Fruit fly (Drosophila melanogaster) whole organism, wandering third instar larva: ENCODE measurements around the gene AMPKalpha.
A peak's percentile ranks its signal among the peaks of the same experiment; 100 is the strongest.

Experiments
- Abd-B ChIP-seq: fragments of >200 bp; optimal IDR thresholded peaks from 2 replicates; lab custom pipeline; 2017; ENCODE audit warnings: missing biosample characterization, missing genetic modification characterization
- CG32264 ChIP-seq: fragments of 200-800 bp; sonication (Bioruptor generic); optimal IDR thresholded peaks from 2 replicates; lab custom pipeline; 2016; ENCODE audit warnings: missing biosample characterization, missing genetic modification characterization
- CrebA ChIP-seq: fragments of 200-800 bp; sonication (Bioruptor generic); optimal IDR thresholded peaks from 2 replicates; lab custom pipeline; 2016; ENCODE audit warnings: missing biosample characterization, mild to moderate bottlenecking, missing genetic modification characterization, borderline replicate concordance
- Dif ChIP-seq: fragments of 200-275, 200-300 bp; sonication (Bioruptor generic); optimal IDR thresholded peaks from 2 replicates; lab custom pipeline; 2018; ENCODE audit warnings: missing biosample characterization, missing genetic modification characterization; ENCODE audit not compliant: partially characterized antibody
- GATAd ChIP-seq: sonication (Bioruptor generic); optimal IDR thresholded peaks from 2 replicates; lab custom pipeline; 2016; ENCODE audit warnings: missing biosample characterization, missing genetic modification characterization
- HLH106 ChIP-seq: fragments of 200-800 bp; optimal IDR thresholded peaks from 3 replicates; lab custom pipeline; 2019; ENCODE audit warnings: missing biosample characterization, mild to moderate bottlenecking, missing genetic modification characterization, moderate library complexity
- Hr78 ChIP-seq: fragments of >200 bp; optimal IDR thresholded peaks from 2 replicates; lab custom pipeline; 2017; ENCODE audit warnings: missing biosample characterization, missing genetic modification characterization
- Jra ChIP-seq: sonication (Bioruptor generic); optimal IDR thresholded peaks from 2 replicates; lab custom pipeline; 2016; ENCODE audit warnings: missing biosample characterization, missing genetic modification characterization
- Mio ChIP-seq: sonication (Bioruptor generic); optimal IDR thresholded peaks from 2 replicates; lab custom pipeline; 2016; ENCODE audit warnings: missing biosample characterization, missing genetic modification characterization
- Myc ChIP-seq: fragments of >200 bp; optimal IDR thresholded peaks from 2 replicates; lab custom pipeline; 2017
- N ChIP-seq: fragments of >200 bp; optimal IDR thresholded peaks from 2 replicates; lab custom pipeline; 2018; ENCODE audit warnings: missing biosample characterization, missing external identifiers, missing genetic modification characterization
- Rel ChIP-seq, 2 experiments: fragments of 200-800 bp; sonication (Bioruptor generic) in 1 of 2; optimal IDR thresholded peaks; 2 replicates in 1 of 2; 3 replicates in 1 of 2; lab custom pipeline; 2016 to 2019; ENCODE audit warnings: mild to moderate bottlenecking in 2 of 2, missing biosample characterization in 2 of 2, missing genetic modification characterization in 2 of 2, moderate library complexity in 1 of 2
- Sp1 ChIP-seq: fragments of 200-800 bp; sonication (Bioruptor generic); optimal IDR thresholded peaks from 3 replicates; lab custom pipeline; 2019; ENCODE audit warnings: missing biosample characterization, mild to moderate bottlenecking, missing genetic modification characterization, moderate library complexity
- br ChIP-seq: fragments of 200-800 bp; sonication (Bioruptor generic); optimal IDR thresholded peaks from 2 replicates; lab custom pipeline; 2016; ENCODE audit warnings: missing biosample characterization, missing genetic modification characterization
- brk ChIP-seq: fragments of 200-800 bp; sonication (Bioruptor generic); optimal IDR thresholded peaks from 2 replicates; lab custom pipeline; 2016; ENCODE audit warnings: missing biosample characterization, mild to moderate bottlenecking, missing genetic modification characterization
- dmrt93B ChIP-seq: fragments of 200-800 bp; sonication (Bioruptor generic); optimal IDR thresholded peaks from 2 replicates; lab custom pipeline; 2018; ENCODE audit warnings: missing biosample characterization, mild to moderate bottlenecking, missing genetic modification characterization
- dsf ChIP-seq: sonication (Bioruptor generic); optimal IDR thresholded peaks from 2 replicates; lab custom pipeline; 2016; ENCODE audit warnings: missing biosample characterization, missing genetic modification characterization, borderline replicate concordance
- ey ChIP-seq: fragments of 200-800 bp; sonication (Bioruptor generic); optimal IDR thresholded peaks from 2 replicates; lab custom pipeline; 2016; ENCODE audit warnings: missing biosample characterization, missing genetic modification characterization
- foxo ChIP-seq, 2 experiments: fragments of 200-800 bp; sonication (Bioruptor generic); optimal IDR thresholded peaks; 2 replicates in 1 of 2; 3 replicates in 1 of 2; lab custom pipeline; 2016 to 2017; ENCODE audit warnings: missing biosample characterization in 2 of 2, missing genetic modification characterization in 2 of 2
- fru ChIP-seq: fragments of 200-800 bp; sonication (Bioruptor generic); optimal IDR thresholded peaks from 3 replicates; lab custom pipeline; 2016; ENCODE audit warnings: missing biosample characterization, mild to moderate bottlenecking, missing genetic modification characterization
- h ChIP-seq: fragments of 200-800 bp; sonication (Bioruptor generic); optimal IDR thresholded peaks from 3 replicates; lab custom pipeline; 2016; ENCODE audit warnings: missing biosample characterization, mild to moderate bottlenecking, missing genetic modification characterization
- lola ChIP-seq: fragments of >200 bp; optimal IDR thresholded peaks from 2 replicates; lab custom pipeline; 2017; ENCODE audit warnings: missing biosample characterization, missing genetic modification characterization
- pan ChIP-seq: fragments of >200 bp; optimal IDR thresholded peaks from 2 replicates; lab custom pipeline; 2017
- psq ChIP-seq: fragments of 200-800 bp; sonication (Bioruptor generic); optimal IDR thresholded peaks from 3 replicates; lab custom pipeline; 2017; ENCODE audit warnings: missing biosample characterization, mild to moderate bottlenecking, missing genetic modification characterization, moderate library complexity
- rgr ChIP-seq: fragments of 200-800 bp; sonication (Bioruptor generic); optimal IDR thresholded peaks from 3 replicates; lab custom pipeline; 2016; ENCODE audit warnings: missing biosample characterization, mild to moderate bottlenecking, missing genetic modification characterization
- sv ChIP-seq: fragments of 200-800 bp; sonication (Bioruptor generic); optimal IDR thresholded peaks from 3 replicates; lab custom pipeline; 2016; ENCODE audit warnings: missing biosample characterization, missing genetic modification characterization
- tai ChIP-seq: sonication (Bioruptor generic); optimal IDR thresholded peaks from 2 replicates; lab custom pipeline; 2016; ENCODE audit warnings: missing biosample characterization, missing genetic modification characterization
- usp ChIP-seq: fragments of >200 bp; optimal IDR thresholded peaks from 2 replicates; lab custom pipeline; 2017; ENCODE audit warnings: missing biosample characterization, missing genetic modification characterization
- woc ChIP-seq: sonication (Bioruptor generic); optimal IDR thresholded peaks from 2 replicates; lab custom pipeline; 2016; ENCODE audit warnings: missing biosample characterization, mild to moderate bottlenecking, missing genetic modification characterization

AMPKalpha gene

dm6 chrX:1375265-1375958, at the start of gene AMPKalpha:
Gene AMPKalpha (plus strand): TSS chrX:1375536.
- no peak for TF ChIP-seq dsf
- no peak for TF ChIP-seq Dif (GFP tag; lab: Kevin White, UChicago)
- TF ChIP-seq GATAd: no peak
- no peak for TF ChIP-seq usp (GFP tag; lab: Kevin White, UChicago)
- TF ChIP-seq pan (lab: Kevin White, UChicago): no peak

dm6 chrX:1337998-1338397, 37.3 kb upstream of the AMPKalpha start:
- TF ChIP-seq woc (GFP tag; lab: Kevin White, UChicago): no peak
- no peak for TF ChIP-seq dmrt93B
- TF ChIP-seq Jra (GFP tag; lab: Kevin White, UChicago): no peak
- no peak for TF ChIP-seq Myc (lab: Kevin White, UChicago)
- TF ChIP-seq, all 38 proteins: peak for 0

dm6 chrX:1341528-1341927, 33.8 kb upstream of the AMPKalpha start, which contains the start of gene CG11409:
Gene CG11409 (minus strand): TSS chrX:1341587.
- no peak for TF ChIP-seq Myc (lab: Kevin White, UChicago)
- peak in 1 of 2 experiments; percentile 23 for TF ChIP-seq foxo (GFP tag; optimal IDR thresholded peaks at IDR 0.05; lab: Kevin White, UChicago)

- TF ChIP-seq h (GFP tag; lab: Kevin White, UChicago) (peak; percentile 29), N (GFP tag; lab: Kevin White, UChicago) (peak; percentile 20), psq (peak; percentile 25), rgr (GFP tag; lab: Kevin White, UChicago) (peak; percentile 10), br (GFP tag; lab: Kevin White, UChicago) (no peak)
These were observed 33.4 kb upstream of the AMPKalpha start, which contains the start of gene Naa30A for dm6 chrX:1341944-1342392. Gene Naa30A (plus strand): TSS chrX:1342106.

dm6 chrX:1346256-1346655, 29.1 kb upstream of the AMPKalpha start, which contains the start of gene Tsp2A:
Gene Tsp2A (plus strand): TSS chrX:1346553.
- no peak for TF ChIP-seq tai
- TF ChIP-seq h (GFP tag; lab: Kevin White, UChicago): peak; percentile 37

- no peak for TF ChIP-seq ey
- no peak for TF ChIP-seq Mio (GFP tag; lab: Kevin White, UChicago)
- TF ChIP-seq dsf: no peak
- no peak for TF ChIP-seq pan (lab: Kevin White, UChicago)
- TF ChIP-seq dmrt93B: no peak
- TF ChIP-seq lola (GFP tag; lab: Kevin White, UChicago): no peak
- no peak for TF ChIP-seq Hr78 (GFP tag; lab: Kevin White, UChicago)
- TF ChIP-seq Sp1: no peak
- TF ChIP-seq GATAd: no peak
- TF ChIP-seq woc (GFP tag; lab: Kevin White, UChicago): no peak
- no peak for TF ChIP-seq CrebA (GFP tag; lab: Kevin White, UChicago)
- no peak for TF ChIP-seq fru
- TF ChIP-seq CG32264 (GFP tag; lab: Kevin White, UChicago): no peak
- no peak for TF ChIP-seq Myc (lab: Kevin White, UChicago)
- TF ChIP-seq Abd-B (GFP tag; lab: Kevin White, UChicago): no peak
- TF ChIP-seq Rel (GFP tag; optimal IDR thresholded peaks at IDR 0.05; lab: Kevin White, UChicago): no peak
- no peak for TF ChIP-seq Rel (tag; optimal IDR thresholded peaks at IDR 0.05; lab: Kevin White, UChicago)
- TF ChIP-seq sv (GFP tag; lab: Kevin White, UChicago): no peak
- no peak for TF ChIP-seq brk (GFP tag; lab: Kevin White, UChicago)
These were observed 28.5 kb upstream of the AMPKalpha start for dm6 chrX:1346833-1347232.

dm6 chrX:1349255-1349654, 26.1 kb upstream of the AMPKalpha start, which contains the start of gene MTPAP:
Gene MTPAP (minus strand): TSS chrX:1349357.
- peak; percentile 11 for TF ChIP-seq Sp1
- TF ChIP-seq GATAd: no peak
- TF ChIP-seq Dif (GFP tag; lab: Kevin White, UChicago): no peak
- no peak for TF ChIP-seq N (GFP tag; lab: Kevin White, UChicago)
- TF ChIP-seq Myc (lab: Kevin White, UChicago): peak; percentile 51
- no peak for TF ChIP-seq lola (GFP tag; lab: Kevin White, UChicago)
- peak; percentile 5 for TF ChIP-seq HLH106 (tag; lab: Kevin White, UChicago)
- peak; percentile 9 for TF ChIP-seq h (GFP tag; lab: Kevin White, UChicago)
